Worm (Caenorhabditis elegans) whole organism, L3 larva: ENCODE results near the gene inft-2.

Experiments used
- R02D3.7 ChIP-seq: fragments of 150-350 bp; optimal IDR thresholded peaks from 2 replicates; lab custom pipeline; 2014; ENCODE audit warnings: missing biosample characterization, missing genetic modification characterization
- ZK546.5 ChIP-seq: sonication (generic microtip); optimal IDR thresholded peaks from 2 replicates; lab custom pipeline; 2017; ENCODE audit warnings: missing biosample characterization, missing genetic modification characterization
- aly-2 ChIP-seq: fragments of 150-350 bp; optimal IDR thresholded peaks from 2 replicates; lab custom pipeline; 2014; ENCODE audit warnings: missing biosample characterization, missing genetic modification characterization
- ama-1 ChIP-seq: fragments of 150-350 bp; optimal IDR thresholded peaks from 2 replicates; lab custom pipeline; 2018
- ceh-16 ChIP-seq: sonication (generic microtip); optimal IDR thresholded peaks from 2 replicates; lab custom pipeline; 2017; ENCODE audit warnings: missing biosample characterization, missing genetic modification characterization
- ceh-28 ChIP-seq: fragments of 150-350 bp; optimal IDR thresholded peaks from 2 replicates; lab custom pipeline; 2014; ENCODE audit warnings: missing biosample characterization, missing genetic modification reagents, missing genetic modification characterization
- ceh-82 ChIP-seq: fragments of 150-350 bp; optimal IDR thresholded peaks from 2 replicates; lab custom pipeline; 2014; ENCODE audit warnings: missing biosample characterization, missing genetic modification characterization
- daf-12 ChIP-seq: fragments of 150-350 bp; optimal IDR thresholded peaks from 2 replicates; lab custom pipeline; 2014; ENCODE audit warnings: missing biosample characterization, missing genetic modification reagents, missing genetic modification characterization
- egl-27 ChIP-seq: sonication (generic microtip); optimal IDR thresholded peaks from 4 replicates; lab custom pipeline; 2017; ENCODE audit warnings: missing biosample characterization, missing genetic modification reagents, missing genetic modification characterization
- egl-5 ChIP-seq: fragments of 150-350 bp; optimal IDR thresholded peaks from 2 replicates; lab custom pipeline; 2017; ENCODE audit warnings: missing biosample characterization, missing genetic modification reagents, missing genetic modification characterization, inconsistent platforms
- elt-1 ChIP-seq: fragments of 150-350 bp; optimal IDR thresholded peaks from 2 replicates; lab custom pipeline; 2014; ENCODE audit warnings: missing biosample characterization, missing genetic modification characterization
- elt-2 ChIP-seq: sonication (generic microtip); optimal IDR thresholded peaks from 2 replicates; lab custom pipeline; 2016; ENCODE audit warnings: missing genetic modification reagents, mild to moderate bottlenecking, missing genetic modification characterization, missing compliant biosample characterization
- eor-1 ChIP-seq, 2 experiments: fragments of 150-350 bp; optimal IDR thresholded peaks; 2 replicates each; lab custom pipeline; 2014 to 2018; ENCODE audit warnings: missing biosample characterization in 2 of 2, missing genetic modification characterization in 2 of 2
- fkh-10 ChIP-seq: sonication (generic microtip); optimal IDR thresholded peaks from 2 replicates; lab custom pipeline; 2017; ENCODE audit warnings: missing biosample characterization, missing genetic modification reagents, missing genetic modification characterization
- fkh-2 ChIP-seq: fragments of 150-350 bp; optimal IDR thresholded peaks from 2 replicates; lab custom pipeline; 2014; ENCODE audit warnings: missing biosample characterization, missing genetic modification reagents, missing genetic modification characterization
- fos-1 ChIP-seq: fragments of 150-350 bp; optimal IDR thresholded peaks from 2 replicates; lab custom pipeline; 2014; ENCODE audit warnings: missing biosample characterization, missing genetic modification characterization
- hmg-11 ChIP-seq: sonication (generic microtip); optimal IDR thresholded peaks from 2 replicates; lab custom pipeline; 2016; ENCODE audit warnings: missing genetic modification characterization, missing compliant biosample characterization
- jun-1 ChIP-seq: fragments of 150-350 bp; optimal IDR thresholded peaks from 2 replicates; lab custom pipeline; 2014; ENCODE audit warnings: missing biosample characterization, missing genetic modification reagents, missing genetic modification characterization
- lin-15B ChIP-seq: fragments of 150-350 bp; optimal IDR thresholded peaks from 2 replicates; lab custom pipeline; 2014; ENCODE audit warnings: missing biosample characterization, missing genetic modification characterization
- lin-39 ChIP-seq: fragments of 150-350 bp; optimal IDR thresholded peaks from 2 replicates; lab custom pipeline; 2018; ENCODE audit warnings: missing biosample characterization, missing genetic modification reagents, missing genetic modification characterization
- lsy-12 ChIP-seq: sonication (generic microtip); optimal IDR thresholded peaks from 2 replicates; lab custom pipeline; 2016; ENCODE audit warnings: mild to moderate bottlenecking, missing genetic modification characterization, missing compliant biosample characterization
- mdl-1 ChIP-seq: fragments of 150-350 bp; optimal IDR thresholded peaks from 2 replicates; lab custom pipeline; 2014; ENCODE audit warnings: missing biosample characterization, missing genetic modification characterization
- mml-1 ChIP-seq: fragments of 150-350 bp; sonication (generic microtip); optimal IDR thresholded peaks from 3 replicates; lab custom pipeline; 2014; ENCODE audit warnings: missing biosample characterization, missing genetic modification characterization
- nfya-1 ChIP-seq: sonication (generic microtip); optimal IDR thresholded peaks from 2 replicates; lab custom pipeline; 2017; ENCODE audit warnings: missing genetic modification characterization, mild to moderate bottlenecking, missing compliant biosample characterization, antibody characterized with exemption, moderate library complexity; ENCODE audit not compliant: insufficient read depth
- nhr-11 ChIP-seq: fragments of 150-350 bp; optimal IDR thresholded peaks from 2 replicates; lab custom pipeline; 2014; ENCODE audit warnings: missing biosample characterization, missing genetic modification characterization
- nhr-23 ChIP-seq: fragments of 150-350 bp; optimal IDR thresholded peaks from 2 replicates; lab custom pipeline; 2014; ENCODE audit warnings: missing biosample characterization, missing genetic modification reagents, missing genetic modification characterization
- nhr-25 ChIP-seq: sonication (generic microtip); optimal IDR thresholded peaks from 2 replicates; lab custom pipeline; 2017; ENCODE audit warnings: missing biosample characterization, missing genetic modification characterization
- nhr-28 ChIP-seq: fragments of 150-350 bp; optimal IDR thresholded peaks from 2 replicates; lab custom pipeline; 2014; ENCODE audit warnings: missing biosample characterization, missing genetic modification characterization
- nhr-43 ChIP-seq: sonication (generic microtip); optimal IDR thresholded peaks from 2 replicates; lab custom pipeline; 2016; ENCODE audit warnings: mild to moderate bottlenecking, missing genetic modification characterization, missing compliant biosample characterization; ENCODE audit not compliant: poor library complexity, severe bottlenecking
- nhr-76 ChIP-seq: fragments of 150-350 bp; sonication (generic microtip); optimal IDR thresholded peaks from 5 replicates; lab custom pipeline; 2014; ENCODE audit warnings: missing biosample characterization, missing genetic modification characterization
- nhr-77 ChIP-seq: fragments of 150-350 bp; optimal IDR thresholded peaks from 2 replicates; lab custom pipeline; 2014; ENCODE audit warnings: missing biosample characterization, missing genetic modification characterization
- pha-4 ChIP-seq: fragments of 150-350 bp; optimal IDR thresholded peaks from 2 replicates; lab custom pipeline; 2014; ENCODE audit warnings: missing biosample characterization, missing genetic modification reagents, missing genetic modification characterization
- pqm-1 ChIP-seq: fragments of 150-350 bp; optimal IDR thresholded peaks from 2 replicates; lab custom pipeline; 2017; ENCODE audit warnings: missing biosample characterization, missing genetic modification characterization, inconsistent platforms
- skn-1 ChIP-seq: fragments of 150-350 bp; optimal IDR thresholded peaks from 2 replicates; lab custom pipeline; 2014; ENCODE audit warnings: missing biosample characterization, missing genetic modification characterization
- snpc-4 ChIP-seq: fragments of 150-350 bp; optimal IDR thresholded peaks from 2 replicates; lab custom pipeline; 2014; ENCODE audit warnings: missing biosample characterization, missing genetic modification characterization
- tbx-2 ChIP-seq: sonication (generic microtip); optimal IDR thresholded peaks from 2 replicates; lab custom pipeline; 2016; ENCODE audit warnings: mild to moderate bottlenecking, missing genetic modification characterization, missing compliant biosample characterization
- unc-39 ChIP-seq: sonication (generic microtip); optimal IDR thresholded peaks from 4 replicates; lab custom pipeline; 2017; ENCODE audit warnings: missing biosample characterization, missing genetic modification characterization
- ztf-11 ChIP-seq: fragments of 150-350 bp; optimal IDR thresholded peaks from 2 replicates; lab custom pipeline; 2014; ENCODE audit warnings: missing biosample characterization, missing genetic modification characterization
- ztf-4 ChIP-seq: fragments of 150-350 bp; optimal IDR thresholded peaks from 2 replicates; lab custom pipeline; 2014; ENCODE audit warnings: missing biosample characterization, missing genetic modification characterization

inft-2 gene

DNA sequence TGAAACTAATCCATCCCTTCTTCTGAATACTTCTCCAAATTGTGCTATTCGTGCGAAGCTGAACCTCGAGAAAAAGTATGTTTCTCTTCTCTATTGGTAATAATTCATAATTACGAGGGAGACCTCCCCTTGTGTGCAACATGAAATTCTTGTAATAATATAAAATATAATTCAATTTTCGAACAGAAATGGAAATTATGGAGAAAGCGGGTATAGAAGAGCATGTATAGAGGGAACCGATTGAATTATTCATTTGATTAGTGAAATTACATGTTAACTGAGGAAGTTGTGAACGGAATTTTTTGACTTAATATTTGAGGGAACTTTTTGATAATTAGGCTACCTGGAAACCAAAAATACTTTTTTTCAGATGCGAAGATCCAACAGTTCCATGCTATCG is 26.8 kb downstream of the inft-2 start:
- TF ChIP-seq skn-1 (tag; lab: Kevin White, UChicago) (no peak), fkh-10 (peak; percentile 13)

DNA sequence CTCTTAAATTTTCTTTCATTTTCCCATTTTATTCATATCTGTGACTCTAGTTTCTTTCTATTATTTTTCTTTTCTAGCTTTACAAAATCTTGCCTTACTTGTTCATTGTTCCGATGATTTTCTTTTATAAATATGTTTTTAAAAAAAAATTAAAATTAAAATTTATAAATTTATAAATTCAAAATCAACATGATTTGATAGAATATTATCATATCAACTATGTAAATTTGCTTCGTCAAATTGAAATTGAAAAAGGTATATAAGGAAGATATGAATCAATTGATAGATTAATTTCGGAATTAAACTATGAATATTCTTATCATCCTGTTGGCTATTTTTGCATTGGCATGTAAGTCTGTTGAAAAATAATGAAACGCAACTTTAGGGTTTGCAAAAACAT is 31.1 kb downstream of the inft-2 start, which contains the start of gene W07G4.1:
TSS of gene W07G4.1 (plus strand) at position 301 of the 400 bp plus-strand sequence.
- TF ChIP-seq egl-27 (tag; lab: Kevin White, UChicago) (no peak), lsy-12 (tag; lab: Kevin White, UChicago) (no peak), eor-1 (tag; optimal IDR thresholded peaks at IDR 0.05; lab: Kevin White, UChicago) (no peak), lin-15B (tag; lab: Kevin White, UChicago) (no peak), ZK546.5 (tag; lab: Kevin White, UChicago) (no peak), egl-5 (no peak), nhr-11 (tag; lab: Kevin White, UChicago) (no peak), ceh-28 (tag; lab: Kevin White, UChicago) (no peak), fos-1 (tag; lab: Kevin White, UChicago) (no peak), nhr-43 (no peak), tbx-2 (tag; lab: Kevin White, UChicago) (no peak), fkh-2 (tag; lab: Kevin White, UChicago) (no peak), nhr-77 (tag; lab: Kevin White, UChicago) (no peak), nhr-28 (no peak), hmg-11 (no peak)

DNA sequence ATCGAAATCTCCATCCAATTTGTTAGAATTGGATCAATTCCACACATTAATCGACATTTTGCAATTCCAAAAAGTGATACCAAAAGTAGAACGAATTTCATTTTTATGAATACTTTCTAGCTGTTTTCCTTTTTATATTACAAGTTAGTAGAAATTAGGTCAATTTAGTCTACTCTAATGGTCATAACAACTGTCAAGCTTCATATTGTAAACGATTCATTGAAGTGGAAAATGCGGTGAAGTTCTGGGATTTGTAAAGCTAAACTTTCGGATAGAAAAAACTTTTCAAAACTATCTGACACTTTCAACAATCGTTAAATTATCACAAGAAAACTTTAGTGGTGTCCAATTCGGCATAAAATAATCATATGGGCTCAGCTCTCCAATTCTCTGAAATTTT is 32.5 kb downstream of the inft-2 start, which contains the start of gene W07G4.7:
TSS of gene W07G4.7 (minus strand) at position 101 of the 400 bp plus-strand sequence.
- no peak for TF ChIP-seq nhr-77 (tag; lab: Kevin White, UChicago)
- TF ChIP-seq snpc-4 (tag; lab: Kevin White, UChicago): no peak
- TF ChIP-seq tbx-2 (tag; lab: Kevin White, UChicago): no peak
- TF ChIP-seq unc-39 (tag; lab: Kevin White, UChicago): no peak
- TF ChIP-seq lin-15B (tag; lab: Kevin White, UChicago): no peak
- no peak for TF ChIP-seq pha-4 (tag; lab: Kevin White, UChicago)
- no peak for TF ChIP-seq ztf-11 (tag; lab: Kevin White, UChicago)
- no peak for TF ChIP-seq egl-5
- TF ChIP-seq mdl-1: no peak

DNA sequence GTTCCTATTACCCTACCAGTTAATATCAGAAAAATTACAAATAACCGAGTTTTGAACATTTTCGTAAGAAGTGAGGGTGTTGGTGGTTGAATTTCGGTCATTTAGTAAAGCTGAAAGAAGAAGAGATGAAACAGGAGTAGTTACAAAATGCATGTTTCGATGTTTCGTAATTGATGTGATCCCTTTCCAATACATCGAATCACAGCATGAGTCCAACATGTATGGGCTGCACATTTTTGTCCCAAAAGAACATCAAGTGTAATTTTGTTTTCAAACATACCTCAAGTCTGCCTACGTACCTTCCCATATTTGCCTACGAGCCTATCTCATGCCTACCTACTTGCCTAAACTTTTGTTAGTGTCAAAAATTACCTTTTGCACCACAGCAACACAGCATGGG is 34.3 kb downstream of the inft-2 start, which contains the start of gene W07G4.2:
TSS of gene W07G4.2 (minus strand) at position 101 of the 400 bp plus-strand sequence.
- TF ChIP-seq ama-1 (lab: Kevin White, UChicago) (no peak), ceh-82 (no peak), skn-1 (tag; lab: Kevin White, UChicago) (no peak), egl-27 (tag; lab: Kevin White, UChicago) (no peak), pha-4 (tag; lab: Kevin White, UChicago) (no peak), mml-1 (tag; lab: Kevin White, UChicago) (no peak), ztf-11 (tag; lab: Kevin White, UChicago) (no peak), mdl-1 (no peak), eor-1 (tag; optimal IDR thresholded peaks at IDR 0.05; lab: Kevin White, UChicago) (no peak), nhr-76 (tag; lab: Kevin White, UChicago) (no peak), ceh-16 (tag; lab: Kevin White, UChicago) (no peak), nhr-43 (no peak), egl-5 (no peak), elt-2 (no peak), lsy-12 (tag; lab: Kevin White, UChicago) (no peak), fos-1 (tag; lab: Kevin White, UChicago) (no peak), tbx-2 (tag; lab: Kevin White, UChicago) (no peak), elt-1 (tag; lab: Kevin White, UChicago) (no peak), ZK546.5 (tag; lab: Kevin White, UChicago) (no peak), ztf-4 (tag; lab: Kevin White, UChicago) (no peak)
- TF ChIP-seq, all 47 proteins: peak for 0

DNA sequence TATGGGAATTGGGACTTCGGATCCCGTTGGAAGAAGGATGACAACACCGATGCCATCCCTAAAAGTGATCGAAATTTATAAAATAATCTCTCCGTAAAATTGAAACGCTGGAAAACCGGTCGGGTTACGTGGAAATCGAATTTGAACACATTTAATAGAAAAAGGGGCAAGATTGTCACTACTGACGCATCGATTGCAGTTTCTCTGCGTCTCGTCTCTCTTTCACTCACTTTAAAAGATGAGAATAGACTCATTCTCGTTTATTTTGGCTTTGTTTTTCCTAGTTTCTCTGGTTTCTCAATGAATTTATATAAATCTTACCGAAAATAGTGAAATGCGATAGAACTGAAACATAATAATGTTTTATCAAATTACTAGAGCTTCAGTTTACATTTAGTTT is 39.5 kb downstream of the inft-2 start, which contains the start of gene scyl-1:
TSS of gene scyl-1 (minus strand) at position 56 of the 400 bp plus-strand sequence.
- TF ChIP-seq snpc-4 (tag; lab: Kevin White, UChicago) (peak; percentile 45), fos-1 (tag; lab: Kevin White, UChicago) (no peak), jun-1 (peak; percentile 62), fkh-10 (no peak), lin-39 (tag; lab: Kevin White, UChicago) (peak; percentile 26), mml-1 (tag; lab: Kevin White, UChicago) (no peak), nfya-1 (peak; percentile 74), nhr-11 (tag; lab: Kevin White, UChicago) (no peak), elt-1 (tag; lab: Kevin White, UChicago) (peak; percentile 18), tbx-2 (tag; lab: Kevin White, UChicago) (peak; percentile 48), nhr-23 (tag; lab: Kevin White, UChicago) (peak; percentile 94), lsy-12 (tag; lab: Kevin White, UChicago) (peak; percentile 30), fkh-2 (tag; lab: Kevin White, UChicago) (no peak), lin-15B (tag; lab: Kevin White, UChicago) (peak; percentile 69), ceh-28 (tag; lab: Kevin White, UChicago) (peak; percentile 62), ama-1 (lab: Kevin White, UChicago) (no peak), nhr-25 (tag; lab: Kevin White, UChicago) (peak; percentile 69), R02D3.7 (tag; lab: Kevin White, UChicago) (peak; percentile 40), egl-27 (tag; lab: Kevin White, UChicago) (peak; percentile 13), daf-12 (tag; lab: Kevin White, UChicago) (no peak), nhr-43 (peak; percentile 91), ztf-4 (tag; lab: Kevin White, UChicago) (no peak), elt-2 (peak; percentile 45), pqm-1 (tag; lab: Kevin White, UChicago) (peak; percentile 20), unc-39 (tag; lab: Kevin White, UChicago) (no peak), skn-1 (tag; lab: Kevin White, UChicago) (no peak), aly-2 (tag; lab: Kevin White, UChicago) (no peak), nhr-77 (tag; lab: Kevin White, UChicago) (peak; percentile 1), hmg-11 (peak; percentile 87), pha-4 (tag; lab: Kevin White, UChicago) (peak; percentile 75)
